Worm (Caenorhabditis elegans) whole organism, late embryonic: ENCODE data around the gene C44H4.4.

Source experiments
- K09A11.1 ChIP-seq: sonication (generic microtip); optimal IDR thresholded peaks from 2 replicates; lab custom pipeline; 2017; ENCODE audit warnings: antibody characterized with exemption, mild to moderate bottlenecking, missing genetic modification characterization, missing compliant biosample characterization; ENCODE audit not compliant: insufficient read depth
- hlh-13 ChIP-seq: fragments of 200-800 bp; sonication (Bioruptor generic); optimal IDR thresholded peaks from 2 replicates; lab custom pipeline; 2018; ENCODE audit warnings: mild to moderate bottlenecking, missing genetic modification characterization, missing compliant biosample characterization

DNA sequence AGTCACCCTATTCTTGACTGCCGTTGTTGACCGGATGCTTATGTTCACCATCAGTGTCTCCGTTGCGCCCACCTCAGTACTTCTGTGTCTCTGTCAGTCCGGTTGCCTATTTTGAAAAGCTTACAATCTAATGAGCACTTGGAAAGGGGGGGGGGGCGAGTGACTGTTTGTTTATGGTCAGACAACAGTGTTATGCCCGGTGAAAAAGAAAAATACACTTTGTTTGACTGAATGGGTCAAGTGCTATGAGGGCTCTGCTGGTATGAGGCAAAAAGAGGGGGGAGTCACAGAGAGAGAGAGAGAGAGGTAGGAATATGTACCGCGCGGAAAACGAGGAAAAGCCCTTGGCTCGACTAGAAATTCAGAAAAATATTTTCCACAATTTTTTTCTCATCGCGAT is 17.6 kb downstream of the C44H4.4 start:
- TF ChIP-seq hlh-13 (GFP tag; lab: Kevin White, UChicago) = no peak
- TF ChIP-seq K09A11.1 = no peak
